Fruit fly (Drosophila melanogaster): Measurements from ENCODE around the gene CG31269.

CG31269 gene

DNA sequence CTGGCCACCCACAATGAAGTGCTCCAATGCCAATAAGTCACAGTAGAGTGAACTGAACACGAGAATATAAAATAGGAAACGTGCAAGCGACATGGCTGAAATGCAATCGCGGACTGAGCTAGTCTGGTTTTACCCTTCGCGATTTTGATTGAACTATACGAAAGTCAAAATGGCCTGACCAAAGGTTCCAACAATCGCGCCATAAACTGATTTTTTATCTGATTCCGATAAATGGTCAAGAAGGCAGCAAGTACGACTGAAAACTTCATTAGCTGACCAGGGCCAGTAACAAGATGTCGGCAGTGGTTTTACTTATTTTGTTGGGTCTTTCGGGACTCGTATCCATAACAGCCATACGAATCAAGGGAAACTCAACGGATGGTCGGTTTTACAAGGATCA, at the start of gene CG31269, which contains the start of gene CG17477:
Gene CG31269 (plus strand): TSS at position 289 of the 400 bp plus-strand sequence.
Gene CG17477 (minus strand): TSS at position 101 of the 400 bp plus-strand sequence.
- TF ChIP-seq vri (GFP tag; optimal IDR thresholded peaks at IDR 0.05) (no peak), Met (GFP tag; optimal IDR thresholded peaks at IDR 0.05) (no peak), CG32006 (GFP tag; optimal IDR thresholded peaks at IDR 0.05) (no peak), CG11902 (GFP tag; optimal IDR thresholded peaks at IDR 0.05) (no peak), esn (GFP tag; optimal IDR thresholded peaks at IDR 0.05) (no peak), Hr4 (GFP tag; optimal IDR thresholded peaks at IDR 0.05) (no peak), Sox15 (GFP tag; optimal IDR thresholded peaks at IDR 0.05) (no peak), svp (GFP tag) (no peak), CG9139 (GFP tag; optimal IDR thresholded peaks at IDR 0.05) (no peak), Gug (GFP tag; IDR thresholded peaks at IDR 0.05) (no peak), CG15336 (GFP tag; IDR thresholded peaks at IDR 0.05) (no peak), CG16779 (tag; optimal IDR thresholded peaks at IDR 0.05) (no peak), CG6163 (GFP tag; IDR thresholded peaks at IDR 0.05) (no peak), CG31627 (GFP tag; optimal IDR thresholded peaks at IDR 0.05) (no peak), Eip75B (GFP tag; optimal IDR thresholded peaks at IDR 0.05) (no peak), fkh (GFP tag; optimal IDR thresholded peaks at IDR 0.05) (no peak), Eip78C (GFP tag) (no peak), Ets96B (tag; optimal IDR thresholded peaks at IDR 0.05) (no peak)

DNA sequence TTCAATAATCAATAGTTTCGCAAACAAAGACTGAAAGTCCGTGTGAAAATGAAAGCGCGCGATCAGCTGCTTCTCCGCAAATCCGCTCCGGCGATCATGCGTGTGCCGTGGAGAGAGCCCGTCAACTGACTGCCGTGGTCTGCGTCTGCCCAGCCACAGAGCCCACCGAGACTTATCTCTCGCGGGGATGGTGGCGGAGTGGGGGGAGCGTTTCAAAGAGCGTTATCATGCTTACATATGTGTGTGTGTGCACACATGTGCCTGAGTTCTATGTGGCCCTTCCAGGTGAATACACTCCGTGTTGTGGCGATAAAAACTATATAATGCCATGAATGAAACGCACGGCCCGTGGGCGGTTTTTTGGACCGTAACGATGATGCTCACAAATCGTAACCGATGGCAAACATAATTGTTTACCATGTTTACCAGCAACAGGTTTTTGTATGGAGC, 48.9 kb upstream of the CG31269 start:
- TF ChIP-seq Eip75B (GFP tag; optimal IDR thresholded peaks at IDR 0.05) = no peak
- no peak for TF ChIP-seq eg (GFP tag; IDR thresholded peaks at IDR 0.05)
- no peak for TF ChIP-seq CG10631 (GFP tag; optimal IDR thresholded peaks at IDR 0.05)
- TF ChIP-seq CG8632 (GFP tag; optimal IDR thresholded peaks at IDR 0.05) = no peak
- no peak for TF ChIP-seq Hr4 (GFP tag; optimal IDR thresholded peaks at IDR 0.05)
- TF ChIP-seq Gug (GFP tag; IDR thresholded peaks at IDR 0.05) = 0 out of 2 replicates have a peak, but pooled peaks have one; percentile 10
- TF ChIP-seq Ets96B (tag; optimal IDR thresholded peaks at IDR 0.05) = no peak
- TF ChIP-seq Smox (GFP tag; optimal IDR thresholded peaks at IDR 0.05) = no peak
- no peak for TF ChIP-seq CG6792 (GFP tag; optimal IDR thresholded peaks at IDR 0.05)
- no peak for TF ChIP-seq Ets21C (GFP tag; optimal IDR thresholded peaks at IDR 0.05)
- TF ChIP-seq cyc (GFP tag; optimal IDR thresholded peaks at IDR 0.05) = no peak
- TF ChIP-seq CG32006 (GFP tag; optimal IDR thresholded peaks at IDR 0.05) = no peak
- no peak for TF ChIP-seq salr (GFP tag; optimal IDR thresholded peaks at IDR 0.05)
- peak; percentile 58 for TF ChIP-seq Sox14 (GFP tag; optimal IDR thresholded peaks at IDR 0.05)
- TF ChIP-seq CG3919 (GFP tag; optimal IDR thresholded peaks at IDR 0.05) = no peak
- TF ChIP-seq CG10669 (GFP tag; optimal IDR thresholded peaks at IDR 0.05) = no peak
- peak; percentile 88 for TF ChIP-seq svp (GFP tag)
- no peak for TF ChIP-seq Eip78C (GFP tag)
- peak; percentile 64 for TF ChIP-seq vri (GFP tag; optimal IDR thresholded peaks at IDR 0.05)
- peak; percentile 3 for TF ChIP-seq esn (GFP tag; optimal IDR thresholded peaks at IDR 0.05)
- TF ChIP-seq CG31627 (GFP tag; optimal IDR thresholded peaks at IDR 0.05) = no peak
- no peak for TF ChIP-seq Eip93F (GFP tag; optimal IDR thresholded peaks at IDR 0.05)
- no peak for TF ChIP-seq Sox102F (GFP tag; optimal IDR thresholded peaks at IDR 0.05)
- peak; percentile 74 for TF ChIP-seq CG1621 (tag; optimal IDR thresholded peaks at IDR 0.05)
- TF ChIP-seq CG15336 (GFP tag; IDR thresholded peaks at IDR 0.05) = peak; percentile 11; the same call in 1 of the 2 replicates
- TF ChIP-seq CG6163 (GFP tag; IDR thresholded peaks at IDR 0.05) = 0 out of 3 replicates have a peak, but pooled peaks have one; percentile 22
- no peak for TF ChIP-seq Blimp-1 (GFP tag; optimal IDR thresholded peaks at IDR 0.05)
- TF ChIP-seq CG9139 (GFP tag; optimal IDR thresholded peaks at IDR 0.05) = no peak
- no peak for TF ChIP-seq CG16779 (tag; optimal IDR thresholded peaks at IDR 0.05)
- no peak for TF ChIP-seq achi (GFP tag; optimal IDR thresholded peaks at IDR 0.05)
- TF ChIP-seq Hr39 (GFP tag; optimal IDR thresholded peaks at IDR 0.05) = no peak
- no peak for TF ChIP-seq net (GFP tag; optimal IDR thresholded peaks at IDR 0.05)
- TF ChIP-seq spab (GFP tag; optimal IDR thresholded peaks at IDR 0.05) = no peak
- TF ChIP-seq dac (GFP tag; optimal IDR thresholded peaks at IDR 0.05) = no peak
- TF ChIP-seq Lpt (GFP tag; optimal IDR thresholded peaks at IDR 0.05) = no peak
- no peak for TF ChIP-seq CG11294 (GFP tag; IDR thresholded peaks at IDR 0.05)
- peak; percentile 47 to 71 for TF ChIP-seq ss (GFP tag; optimal IDR thresholded peaks at IDR 0.05)
- no peak for TF ChIP-seq fd59A (GFP tag; optimal IDR thresholded peaks at IDR 0.05)
- TF ChIP-seq Hr38 (GFP tag; optimal IDR thresholded peaks at IDR 0.05) = no peak
- TF ChIP-seq OdsH (GFP tag; optimal IDR thresholded peaks at IDR 0.05) = no peak
- TF ChIP-seq CG6808 (GFP tag; optimal IDR thresholded peaks at IDR 0.05) = peak; percentile 20
- TF ChIP-seq Sox15 (GFP tag; optimal IDR thresholded peaks at IDR 0.05) = no peak
- peak; percentile 82 for TF ChIP-seq fkh (GFP tag; optimal IDR thresholded peaks at IDR 0.05)
- TF ChIP-seq topi (GFP tag; optimal IDR thresholded peaks at IDR 0.05) = peak; percentile 4
